Fruit fly (Drosophila melanogaster) whole organism, wandering third instar larva: ENCODE measurements around the gene CG45049.

Experiments
- Abd-B ChIP-seq: fragments of >200 bp; optimal IDR thresholded peaks from 2 replicates; lab custom pipeline; 2017; ENCODE audit warnings: missing biosample characterization, missing genetic modification characterization
- CG9705 ChIP-seq: fragments of 200-800 bp; sonication (Bioruptor generic); optimal IDR thresholded peaks from 2 replicates; lab custom pipeline; 2018; ENCODE audit warnings: missing biosample characterization, mild to moderate bottlenecking, missing genetic modification characterization
- CrebA ChIP-seq: fragments of 200-800 bp; sonication (Bioruptor generic); optimal IDR thresholded peaks from 2 replicates; lab custom pipeline; 2016; ENCODE audit warnings: missing biosample characterization, mild to moderate bottlenecking, missing genetic modification characterization, borderline replicate concordance
- Dfd ChIP-seq: fragments of >200 bp; optimal IDR thresholded peaks from 2 replicates; lab custom pipeline; 2017; ENCODE audit warnings: missing biosample characterization, missing genetic modification characterization
- Dif ChIP-seq: fragments of 200-275, 200-300 bp; sonication (Bioruptor generic); optimal IDR thresholded peaks from 2 replicates; lab custom pipeline; 2018; ENCODE audit warnings: missing biosample characterization, missing genetic modification characterization; ENCODE audit not compliant: partially characterized antibody
- GATAd ChIP-seq: sonication (Bioruptor generic); optimal IDR thresholded peaks from 2 replicates; lab custom pipeline; 2016; ENCODE audit warnings: missing biosample characterization, missing genetic modification characterization
- HLH106 ChIP-seq: fragments of 200-800 bp; optimal IDR thresholded peaks from 3 replicates; lab custom pipeline; 2019; ENCODE audit warnings: missing biosample characterization, mild to moderate bottlenecking, missing genetic modification characterization, moderate library complexity
- Hr83 ChIP-seq: fragments of 200-300 bp; sonication (Bioruptor generic); optimal IDR thresholded peaks from 2 replicates; lab custom pipeline; 2016; ENCODE audit warnings: missing biosample characterization, mild to moderate bottlenecking, missing genetic modification characterization, moderate library complexity; ENCODE audit not compliant: poor library complexity, severe bottlenecking
- Jra ChIP-seq: sonication (Bioruptor generic); optimal IDR thresholded peaks from 2 replicates; lab custom pipeline; 2016; ENCODE audit warnings: missing biosample characterization, missing genetic modification characterization
- Mio ChIP-seq: sonication (Bioruptor generic); optimal IDR thresholded peaks from 2 replicates; lab custom pipeline; 2016; ENCODE audit warnings: missing biosample characterization, missing genetic modification characterization
- Myc ChIP-seq: fragments of >200 bp; optimal IDR thresholded peaks from 2 replicates; lab custom pipeline; 2017
- N ChIP-seq: fragments of >200 bp; optimal IDR thresholded peaks from 2 replicates; lab custom pipeline; 2018; ENCODE audit warnings: missing biosample characterization, missing external identifiers, missing genetic modification characterization
- OdsH ChIP-seq: fragments of 200-800 bp; sonication (Bioruptor generic); optimal IDR thresholded peaks from 2 replicates; lab custom pipeline; 2016; ENCODE audit warnings: missing biosample characterization, mild to moderate bottlenecking, missing genetic modification characterization
- Rel ChIP-seq, 2 experiments: fragments of 200-800 bp; sonication (Bioruptor generic) in 1 of 2; optimal IDR thresholded peaks; 2 replicates in 1 of 2; 3 replicates in 1 of 2; lab custom pipeline; 2016 to 2019; ENCODE audit warnings: mild to moderate bottlenecking in 2 of 2, missing biosample characterization in 2 of 2, missing genetic modification characterization in 2 of 2, moderate library complexity in 1 of 2
- Sp1 ChIP-seq: fragments of 200-800 bp; sonication (Bioruptor generic); optimal IDR thresholded peaks from 3 replicates; lab custom pipeline; 2019; ENCODE audit warnings: missing biosample characterization, mild to moderate bottlenecking, missing genetic modification characterization, moderate library complexity
- Vsx2 ChIP-seq: fragments of 200-300, 225-300 bp; sonication (Bioruptor generic); optimal IDR thresholded peaks from 2 replicates; lab custom pipeline; 2018; ENCODE audit warnings: missing biosample characterization, missing genetic modification characterization; ENCODE audit not compliant: partially characterized antibody
- br ChIP-seq: fragments of 200-800 bp; sonication (Bioruptor generic); optimal IDR thresholded peaks from 2 replicates; lab custom pipeline; 2016; ENCODE audit warnings: missing biosample characterization, missing genetic modification characterization
- brk ChIP-seq: fragments of 200-800 bp; sonication (Bioruptor generic); optimal IDR thresholded peaks from 2 replicates; lab custom pipeline; 2016; ENCODE audit warnings: missing biosample characterization, mild to moderate bottlenecking, missing genetic modification characterization
- dl ChIP-seq, 2 experiments: fragments of 175-275, 200-275 bp in 1 of 2; fragments of 200-275 bp in 1 of 2; sonication (Bioruptor generic); optimal IDR thresholded peaks; lab custom pipeline; 2018; ENCODE audit warnings: mild to moderate bottlenecking in 2 of 2, missing biosample characterization in 2 of 2, missing genetic modification characterization in 2 of 2, moderate library complexity in 2 of 2; ENCODE audit not compliant: partially characterized antibody in 2 of 2, insufficient read depth in 1 of 2
- dmrt93B ChIP-seq: fragments of 200-800 bp; sonication (Bioruptor generic); optimal IDR thresholded peaks from 2 replicates; lab custom pipeline; 2018; ENCODE audit warnings: missing biosample characterization, mild to moderate bottlenecking, missing genetic modification characterization
- ey ChIP-seq: fragments of 200-800 bp; sonication (Bioruptor generic); optimal IDR thresholded peaks from 2 replicates; lab custom pipeline; 2016; ENCODE audit warnings: missing biosample characterization, missing genetic modification characterization
- foxo ChIP-seq, 2 experiments: fragments of 200-800 bp; sonication (Bioruptor generic); optimal IDR thresholded peaks; 2 replicates in 1 of 2; 3 replicates in 1 of 2; lab custom pipeline; 2016 to 2017; ENCODE audit warnings: missing biosample characterization in 2 of 2, missing genetic modification characterization in 2 of 2
- fru ChIP-seq: fragments of 200-800 bp; sonication (Bioruptor generic); optimal IDR thresholded peaks from 3 replicates; lab custom pipeline; 2016; ENCODE audit warnings: missing biosample characterization, mild to moderate bottlenecking, missing genetic modification characterization
- h ChIP-seq: fragments of 200-800 bp; sonication (Bioruptor generic); optimal IDR thresholded peaks from 3 replicates; lab custom pipeline; 2016; ENCODE audit warnings: missing biosample characterization, mild to moderate bottlenecking, missing genetic modification characterization
- jim ChIP-seq: fragments of 175-275, 200-325 bp; sonication (Bioruptor generic); optimal IDR thresholded peaks from 2 replicates; lab custom pipeline; 2016; ENCODE audit warnings: missing biosample characterization, mild to moderate bottlenecking, missing genetic modification characterization
- lola ChIP-seq: fragments of >200 bp; optimal IDR thresholded peaks from 2 replicates; lab custom pipeline; 2017; ENCODE audit warnings: missing biosample characterization, missing genetic modification characterization
- pan ChIP-seq: fragments of >200 bp; optimal IDR thresholded peaks from 2 replicates; lab custom pipeline; 2017
- rgr ChIP-seq: fragments of 200-800 bp; sonication (Bioruptor generic); optimal IDR thresholded peaks from 3 replicates; lab custom pipeline; 2016; ENCODE audit warnings: missing biosample characterization, mild to moderate bottlenecking, missing genetic modification characterization
- sage ChIP-seq: fragments of 200-800 bp; sonication (Bioruptor generic); optimal IDR thresholded peaks from 2 replicates; lab custom pipeline; 2016; ENCODE audit warnings: missing biosample characterization, mild to moderate bottlenecking, missing genetic modification characterization
- sv ChIP-seq: fragments of 200-800 bp; sonication (Bioruptor generic); optimal IDR thresholded peaks from 3 replicates; lab custom pipeline; 2016; ENCODE audit warnings: missing biosample characterization, missing genetic modification characterization
- tai ChIP-seq: sonication (Bioruptor generic); optimal IDR thresholded peaks from 2 replicates; lab custom pipeline; 2016; ENCODE audit warnings: missing biosample characterization, missing genetic modification characterization
- woc ChIP-seq: sonication (Bioruptor generic); optimal IDR thresholded peaks from 2 replicates; lab custom pipeline; 2016; ENCODE audit warnings: missing biosample characterization, mild to moderate bottlenecking, missing genetic modification characterization

CG45049 gene

DNA sequence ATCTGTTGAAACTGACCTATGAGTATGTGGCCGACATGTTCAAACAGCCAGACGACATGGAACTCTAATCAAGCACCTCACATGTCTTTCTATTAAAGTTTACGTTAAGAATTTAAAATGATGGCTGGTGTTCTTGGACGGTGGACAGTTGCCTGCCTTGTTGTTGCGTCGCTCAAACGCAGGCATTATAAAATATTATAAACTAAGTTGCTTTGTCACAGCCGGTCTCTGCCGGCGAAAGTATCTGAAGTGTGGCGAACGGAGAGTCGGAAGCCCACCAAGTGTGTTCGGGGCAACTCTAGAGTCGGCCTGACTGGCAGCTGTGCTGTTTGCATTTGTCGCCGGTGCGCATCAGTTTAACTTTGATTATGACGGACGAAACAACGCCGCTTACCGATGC is 32.1 kb upstream of the CG45049 start, which contains the start of gene cd:
Gene cd, plus strand, starts transcription at position 301 of the 400 bp plus-strand sequence.
- TF ChIP-seq h (GFP tag; lab: Kevin White, UChicago) = no peak
- TF ChIP-seq N = no peak
- TF ChIP-seq foxo (GFP tag; optimal IDR thresholded peaks at IDR 0.05; lab: Kevin White, UChicago) = no peak
- no peak for TF ChIP-seq HLH106 (tag; lab: Kevin White, UChicago)
- no peak for TF ChIP-seq dl (GFP tag; optimal IDR thresholded peaks at IDR 0.05; lab: Kevin White, UChicago; ENCODE audit: insufficient read depth in 1 of 2, partially characterized antibody in 2 of 2)
- no peak for TF ChIP-seq ey (GFP tag; lab: Kevin White, UChicago)

DNA sequence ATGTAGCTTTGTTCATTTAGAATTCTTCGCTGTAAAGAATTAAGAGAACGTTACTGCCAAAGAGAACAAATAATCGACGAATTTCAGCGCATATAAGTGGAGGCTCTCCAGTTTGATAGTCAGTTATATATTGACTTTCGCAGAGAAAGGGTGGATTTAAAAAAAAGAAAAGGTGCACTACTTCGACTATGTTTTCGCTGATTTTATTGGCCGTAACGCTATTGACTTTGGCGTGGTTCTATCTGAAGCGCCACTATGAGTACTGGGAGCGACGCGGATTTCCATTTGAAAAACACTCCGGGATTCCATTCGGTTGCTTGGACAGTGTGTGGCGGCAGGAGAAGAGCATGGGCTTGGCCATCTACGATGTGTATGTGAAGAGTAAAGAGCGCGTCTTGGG is 28.6 kb upstream of the CG45049 start, which contains the start of gene Cyp6d4:
Gene Cyp6d4, plus strand, starts transcription at position 112 of the 400 bp plus-strand sequence.
- TF ChIP-seq Dif (GFP tag; lab: Kevin White, UChicago) (peak; percentile 25), fru (peak; percentile 65), jim (GFP tag; lab: Kevin White, UChicago) (no peak), foxo (GFP tag; optimal IDR thresholded peaks at IDR 0.05; lab: Kevin White, UChicago) (no peak), br (no peak), OdsH (GFP tag; lab: Kevin White, UChicago) (no peak)

DNA sequence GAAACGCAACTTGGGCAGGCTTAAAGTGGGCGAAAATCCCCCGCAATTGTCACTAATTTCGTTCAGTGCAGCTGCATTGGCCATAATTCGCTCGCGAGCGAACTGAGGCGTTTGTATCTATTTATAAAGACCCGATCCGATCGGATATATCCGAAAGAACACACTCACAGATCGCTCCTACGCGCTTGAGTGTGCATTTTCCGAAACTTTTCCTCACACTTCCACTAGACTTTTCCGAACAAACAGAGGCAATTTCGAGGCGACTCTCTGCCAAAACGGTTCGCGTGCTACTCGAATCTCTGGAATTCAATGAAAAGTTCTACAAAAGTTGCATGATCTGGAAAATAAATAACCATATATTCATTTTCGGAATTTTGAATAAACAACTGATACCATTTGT is 25.0 kb upstream of the CG45049 start, which contains the start of the genes CG6972 and CCAP:
Gene CG6972, plus strand, starts transcription at position 215 of the 400 bp plus-strand sequence.
Gene CCAP, minus strand, starts transcription at position 292 of the 400 bp plus-strand sequence.
- TF ChIP-seq pan = no peak
- no peak for TF ChIP-seq woc (GFP tag; lab: Kevin White, UChicago)
- no peak for TF ChIP-seq sv (GFP tag; lab: Kevin White, UChicago)
- no peak for TF ChIP-seq br
- TF ChIP-seq sage = no peak
- TF ChIP-seq dmrt93B = no peak
- no peak for TF ChIP-seq GATAd (GFP tag; lab: Kevin White, UChicago)
- no peak for TF ChIP-seq fru

DNA sequence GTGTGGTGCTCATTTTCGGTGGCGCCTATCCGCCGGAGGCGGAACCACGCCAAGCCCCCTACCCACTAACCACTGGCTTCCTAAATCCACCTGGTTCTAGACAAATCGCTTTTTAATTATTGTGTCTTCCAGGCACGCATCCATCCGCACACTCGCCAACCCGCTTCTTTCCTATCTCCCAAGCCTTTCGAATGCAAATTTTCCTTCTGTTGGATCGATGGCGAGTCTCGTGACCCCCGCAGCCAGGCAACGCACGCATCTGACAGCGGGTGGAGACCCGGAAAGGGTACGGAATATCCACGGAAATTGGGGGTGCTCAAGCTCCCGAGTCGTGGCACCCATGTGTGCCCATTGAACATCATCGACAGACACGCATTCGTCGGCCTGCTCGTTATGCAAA is 19.6 kb upstream of the CG45049 start, which contains the start of gene CG13842:
Gene CG13842, minus strand, starts transcription at position 101 of the 400 bp plus-strand sequence.
- TF ChIP-seq Myc = no peak
- no peak for TF ChIP-seq Dfd (GFP tag; lab: Kevin White, UChicago)

DNA sequence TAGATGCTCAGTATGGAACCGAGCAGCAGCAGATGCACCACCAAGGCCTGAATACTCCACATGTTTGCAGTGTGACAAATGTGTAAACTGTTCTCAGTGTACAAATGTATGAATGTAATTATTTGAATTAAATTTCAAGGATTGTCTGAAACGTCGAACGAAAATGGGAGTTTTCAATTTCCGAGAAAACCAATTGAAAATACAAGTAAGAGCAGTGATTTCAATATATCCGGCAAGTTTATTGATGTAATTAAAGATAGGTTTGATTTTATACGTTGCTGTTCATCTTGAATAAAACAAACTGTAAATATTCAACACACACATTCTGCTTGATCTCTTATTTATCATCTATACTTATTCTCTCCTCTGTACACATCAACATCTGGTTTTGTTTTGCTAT is 16.1 kb upstream of the CG45049 start, which contains the start of gene CG4907:
Gene CG4907, minus strand, starts transcription at position 101 of the 400 bp plus-strand sequence.
- TF ChIP-seq Jra (GFP tag; lab: Kevin White, UChicago) = no peak
- TF ChIP-seq brk (GFP tag; lab: Kevin White, UChicago) = no peak
- no peak for TF ChIP-seq br
- no peak for TF ChIP-seq sage
- no peak for TF ChIP-seq CG9705 (GFP tag; lab: Kevin White, UChicago)
- TF ChIP-seq ey (GFP tag; lab: Kevin White, UChicago) = no peak
- no peak for TF ChIP-seq sv (GFP tag; lab: Kevin White, UChicago)
- no peak for TF ChIP-seq lola (GFP tag; lab: Kevin White, UChicago)
- TF ChIP-seq Abd-B = no peak
- TF ChIP-seq pan = no peak
- TF ChIP-seq fru = no peak
- TF ChIP-seq, all 38 proteins: peak for 0

DNA sequence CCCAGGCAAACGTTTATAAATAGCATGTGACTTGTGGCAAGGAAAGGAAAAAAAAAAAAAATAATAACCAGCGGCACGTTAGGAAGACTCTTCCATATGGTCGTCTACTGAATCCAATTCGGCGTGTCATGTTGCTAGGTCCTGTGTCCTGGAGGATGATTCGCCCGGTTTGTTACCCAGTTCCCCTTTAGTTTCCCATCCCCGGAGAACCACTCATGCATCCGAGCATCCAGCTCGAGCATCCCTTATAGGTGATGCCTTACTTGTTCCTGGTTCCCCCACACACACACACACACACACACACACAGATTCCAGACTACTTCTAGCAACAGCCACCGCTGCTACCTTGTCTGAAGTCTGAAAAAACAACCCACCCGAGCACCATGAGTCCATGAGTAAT is 8.9 kb upstream of the CG45049 start:
- TF ChIP-seq CrebA = no peak
- no peak for TF ChIP-seq dl (GFP tag; optimal IDR thresholded peaks at IDR 0.05; lab: Kevin White, UChicago; ENCODE audit: insufficient read depth in 1 of 2, partially characterized antibody in 2 of 2)
- TF ChIP-seq GATAd (GFP tag; lab: Kevin White, UChicago) = no peak
- no peak for TF ChIP-seq HLH106 (tag; lab: Kevin White, UChicago)
- TF ChIP-seq dmrt93B = no peak
- TF ChIP-seq Sp1 = no peak
- TF ChIP-seq Rel (GFP tag; optimal IDR thresholded peaks at IDR 0.05; lab: Kevin White, UChicago) = no peak
- no peak for TF ChIP-seq Rel (tag; optimal IDR thresholded peaks at IDR 0.05; lab: Kevin White, UChicago)
- TF ChIP-seq Dfd (GFP tag; lab: Kevin White, UChicago) = no peak
- no peak for TF ChIP-seq sv (GFP tag; lab: Kevin White, UChicago)
- TF ChIP-seq Mio (GFP tag; lab: Kevin White, UChicago) = no peak
- no peak for TF ChIP-seq fru
- no peak for TF ChIP-seq Vsx2 (GFP tag; lab: Kevin White, UChicago)
- TF ChIP-seq Abd-B = no peak
- TF ChIP-seq Myc = no peak
- TF ChIP-seq Hr83 = no peak
- no peak for TF ChIP-seq tai (GFP tag; lab: Kevin White, UChicago)
- TF ChIP-seq rgr (GFP tag; lab: Kevin White, UChicago) = no peak
